Fruit fly (Drosophila melanogaster) whole organism, wandering third instar larva: ENCODE results near the gene CG44774.
A peak's percentile ranks its signal among the peaks of the same experiment; 100 is the strongest.

Source experiments
- Dfd ChIP-seq: fragments of >200 bp; optimal IDR thresholded peaks from 2 replicates; lab custom pipeline; 2017; ENCODE audit warnings: missing biosample characterization, missing genetic modification characterization
- HLH106 ChIP-seq: fragments of 200-800 bp; optimal IDR thresholded peaks from 3 replicates; lab custom pipeline; 2019; ENCODE audit warnings: missing biosample characterization, mild to moderate bottlenecking, missing genetic modification characterization, moderate library complexity
- Hnf4 ChIP-seq: fragments of 200-800 bp; sonication (Bioruptor generic); optimal IDR thresholded peaks from 2 replicates; lab custom pipeline; 2016; ENCODE audit warnings: missing biosample characterization, mild to moderate bottlenecking, missing genetic modification characterization
- OdsH ChIP-seq: fragments of 200-800 bp; sonication (Bioruptor generic); optimal IDR thresholded peaks from 2 replicates; lab custom pipeline; 2016; ENCODE audit warnings: missing biosample characterization, mild to moderate bottlenecking, missing genetic modification characterization
- dl ChIP-seq, 2 experiments: fragments of 175-275, 200-275 bp in 1 of 2; fragments of 200-275 bp in 1 of 2; sonication (Bioruptor generic); optimal IDR thresholded peaks; lab custom pipeline; 2018; ENCODE audit warnings: mild to moderate bottlenecking in 2 of 2, missing biosample characterization in 2 of 2, missing genetic modification characterization in 2 of 2, moderate library complexity in 2 of 2; ENCODE audit not compliant: partially characterized antibody in 2 of 2, insufficient read depth in 1 of 2
- ey ChIP-seq: fragments of 200-800 bp; sonication (Bioruptor generic); optimal IDR thresholded peaks from 2 replicates; lab custom pipeline; 2016; ENCODE audit warnings: missing biosample characterization, missing genetic modification characterization
- h ChIP-seq: fragments of 200-800 bp; sonication (Bioruptor generic); optimal IDR thresholded peaks from 3 replicates; lab custom pipeline; 2016; ENCODE audit warnings: missing biosample characterization, mild to moderate bottlenecking, missing genetic modification characterization
- jim ChIP-seq: fragments of 175-275, 200-325 bp; sonication (Bioruptor generic); optimal IDR thresholded peaks from 2 replicates; lab custom pipeline; 2016; ENCODE audit warnings: missing biosample characterization, mild to moderate bottlenecking, missing genetic modification characterization
- psq ChIP-seq: fragments of 200-800 bp; sonication (Bioruptor generic); optimal IDR thresholded peaks from 3 replicates; lab custom pipeline; 2017; ENCODE audit warnings: missing biosample characterization, mild to moderate bottlenecking, missing genetic modification characterization, moderate library complexity
- sage ChIP-seq: fragments of 200-800 bp; sonication (Bioruptor generic); optimal IDR thresholded peaks from 2 replicates; lab custom pipeline; 2016; ENCODE audit warnings: missing biosample characterization, mild to moderate bottlenecking, missing genetic modification characterization
- usp ChIP-seq: fragments of >200 bp; optimal IDR thresholded peaks from 2 replicates; lab custom pipeline; 2017; ENCODE audit warnings: missing biosample characterization, missing genetic modification characterization

DNA sequence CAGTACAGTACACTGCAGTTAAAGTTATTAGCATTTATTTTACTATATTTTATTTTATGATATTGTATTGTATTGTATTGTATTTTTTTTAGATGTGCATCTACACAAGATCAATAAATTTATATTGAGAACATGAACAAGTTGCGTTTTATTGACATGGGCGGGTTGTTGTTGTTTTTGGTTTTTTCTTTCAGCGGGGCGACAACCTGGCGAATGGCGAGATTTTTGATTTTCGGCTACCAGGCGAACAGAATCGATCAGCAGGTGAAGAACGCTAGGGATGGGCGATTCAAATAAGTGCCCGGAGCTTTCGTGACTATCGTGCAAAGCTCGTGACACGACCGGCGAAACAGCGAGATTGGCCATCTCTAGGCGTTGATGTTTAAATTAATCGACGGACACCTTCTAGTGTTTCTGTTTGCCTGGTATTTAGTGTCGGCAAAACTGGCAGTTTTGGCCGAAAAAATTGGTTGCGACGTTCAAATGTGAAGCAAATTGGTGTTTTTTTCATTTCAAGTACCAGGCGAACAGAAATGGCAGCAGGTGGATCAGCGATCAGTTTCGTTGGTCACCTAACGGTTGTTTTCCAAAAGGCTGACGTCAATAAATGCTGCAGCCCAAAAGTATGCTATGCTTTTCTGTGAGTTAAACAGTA, 18.0 kb upstream of the CG44774 start:
- TF ChIP-seq h (GFP tag; lab: Kevin White, UChicago) (peak; percentile 10), jim (GFP tag; lab: Kevin White, UChicago) (no peak), Dfd (no peak), ey (no peak), dl (GFP tag; optimal IDR thresholded peaks at IDR 0.05; lab: Kevin White, UChicago; ENCODE audit: insufficient read depth in 1 of 2, partially characterized antibody in 2 of 2) (no peak), psq (no peak), HLH106 (tag; lab: Kevin White, UChicago) (no peak), usp (GFP tag; lab: Kevin White, UChicago) (no peak), sage (GFP tag; lab: Kevin White, UChicago) (no peak), Hnf4 (no peak), OdsH (GFP tag; lab: Kevin White, UChicago) (no peak)
